Fruit fly (Drosophila melanogaster) whole organism, adult: ENCODE measurements around the gene Hex-A.

Source experiments
- CG11617 ChIP-seq: fragments of 200-800 bp; sonication (Bioruptor generic); optimal IDR thresholded peaks from 2 replicates; lab custom pipeline; 2017; ENCODE audit warnings: mild to moderate bottlenecking, missing biosample characterization, missing genetic modification reagents, missing genetic modification characterization
- CG12768 ChIP-seq: fragments of 200-800 bp; sonication (Bioruptor generic); optimal IDR thresholded peaks from 2 replicates; lab custom pipeline; 2017; ENCODE audit warnings: missing biosample characterization, missing genetic modification characterization, mild to moderate bottlenecking, moderate library complexity, missing genetic modification reagents
- CG14711 ChIP-seq: fragments of 200-800 bp; sonication (Bioruptor generic); optimal IDR thresholded peaks from 2 replicates; lab custom pipeline; 2018; ENCODE audit warnings: missing biosample characterization, mild to moderate bottlenecking, missing genetic modification characterization, moderate library complexity
- CG1620 ChIP-seq: fragments of 200-800 bp; sonication (Bioruptor generic); optimal IDR thresholded peaks from 2 replicates; lab custom pipeline; 2016; ENCODE audit warnings: missing biosample characterization, missing genetic modification characterization
- CG33017 ChIP-seq: fragments of 200-800 bp; sonication (Bioruptor generic); optimal IDR thresholded peaks from 2 replicates; lab custom pipeline; 2018; ENCODE audit warnings: missing biosample characterization, mild to moderate bottlenecking, missing genetic modification characterization, moderate library complexity
- CG5204 ChIP-seq: fragments of 200-800 bp; sonication (Bioruptor generic); optimal IDR thresholded peaks from 2 replicates; lab custom pipeline; 2016; ENCODE audit warnings: missing biosample characterization, missing genetic modification characterization
- CG7045 ChIP-seq: fragments of 200-800 bp; sonication (Bioruptor generic); optimal IDR thresholded peaks from 2 replicates; lab custom pipeline; 2017; ENCODE audit warnings: missing biosample characterization, mild to moderate bottlenecking, missing genetic modification characterization
- CG7101 ChIP-seq: fragments of 200-800 bp; sonication (Bioruptor generic); optimal IDR thresholded peaks from 2 replicates; lab custom pipeline; 2018; ENCODE audit warnings: missing biosample characterization, mild to moderate bottlenecking, missing genetic modification characterization, moderate library complexity
- Clk ChIP-seq: fragments of 200-800 bp; sonication (Bioruptor generic); optimal IDR thresholded peaks from 2 replicates; lab custom pipeline; 2017; ENCODE audit warnings: missing biosample characterization, missing genetic modification characterization
- Crg-1 ChIP-seq: fragments of 200-800 bp; sonication (Bioruptor generic); optimal IDR thresholded peaks from 2 replicates; lab custom pipeline; 2016; ENCODE audit warnings: missing biosample characterization, missing genetic modification characterization
- Hr96 ChIP-seq: fragments of 200-800 bp; sonication (Bioruptor generic); optimal IDR thresholded peaks from 2 replicates; lab custom pipeline; 2016; ENCODE audit warnings: missing biosample characterization, missing genetic modification characterization
- Mnt ChIP-seq: fragments of 200-800 bp; sonication (Bioruptor generic); optimal IDR thresholded peaks from 2 replicates; lab custom pipeline; 2016; ENCODE audit warnings: missing biosample characterization, mild to moderate bottlenecking, missing genetic modification characterization
- bab1 ChIP-seq: fragments of 200-800 bp; sonication (Bioruptor generic); optimal IDR thresholded peaks from 3 replicates; lab custom pipeline; 2019; ENCODE audit warnings: missing biosample characterization, mild to moderate bottlenecking, missing genetic modification characterization, moderate library complexity
- cic ChIP-seq: fragments of 200-800 bp; sonication (Bioruptor generic); optimal IDR thresholded peaks from 2 replicates; lab custom pipeline; 2017; ENCODE audit warnings: missing biosample characterization, mild to moderate bottlenecking, missing genetic modification characterization, moderate library complexity
- cnc ChIP-seq, 2 experiments: fragments of >200 bp; optimal IDR thresholded peaks; 2 replicates each; lab custom pipeline; 2017
- kay ChIP-seq: fragments of 200-800 bp; sonication (Bioruptor generic); peaks from one replicate; lab custom pipeline; 2016; ENCODE audit warnings: missing biosample characterization, missing genetic modification characterization, borderline replicate concordance
- ovo ChIP-seq: fragments of 200-800 bp; sonication (Bioruptor generic); optimal IDR thresholded peaks from 2 replicates; lab custom pipeline; 2016; ENCODE audit warnings: missing biosample characterization, missing genetic modification characterization
- pad ChIP-seq: fragments of 200-800 bp; sonication (Bioruptor generic); optimal IDR thresholded peaks from 3 replicates; lab custom pipeline; 2017; ENCODE audit warnings: missing biosample characterization, missing genetic modification characterization, mild to moderate bottlenecking, moderate library complexity, missing genetic modification reagents
- tj ChIP-seq: fragments of 200-800 bp; sonication (Bioruptor generic); optimal IDR thresholded peaks from 3 replicates; lab custom pipeline; 2017; ENCODE audit warnings: missing biosample characterization, mild to moderate bottlenecking, missing genetic modification characterization, moderate library complexity
- toe ChIP-seq: fragments of 200-800 bp; sonication (Bioruptor generic); optimal IDR thresholded peaks from 2 replicates; lab custom pipeline; 2016; ENCODE audit warnings: missing biosample characterization, missing genetic modification characterization

The Hex-A gene

dm6 chrX:9583440-9584103 is 1.9 kb upstream of the Hex-A start:
- TF ChIP-seq tj (GFP tag; lab: Kevin White, UChicago) (peak; percentile 52), CG7045 (GFP tag; lab: Kevin White, UChicago) (peak; percentile 85), kay (GFP tag; lab: Kevin White, UChicago) (peak; percentile 61), cic (GFP tag; lab: Kevin White, UChicago) (no peak), Crg-1 (GFP tag; lab: Kevin White, UChicago) (peak; percentile 42), Mnt (peak; percentile 73), pad (GFP tag; lab: Kevin White, UChicago) (no peak), CG12768 (GFP tag; lab: Kevin White, UChicago) (peak; percentile 88), CG11617 (GFP tag; lab: Kevin White, UChicago) (peak; percentile 91), toe (GFP tag; lab: Kevin White, UChicago) (peak; percentile 64), cnc (optimal IDR thresholded peaks at IDR 0.05; lab: Kevin White, UChicago) (no peak), CG14711 (peak; percentile 86), CG1620 (GFP tag; lab: Kevin White, UChicago) (peak; percentile 66), Clk (GFP tag; lab: Kevin White, UChicago) (peak; percentile 75), CG33017 (tag; lab: Kevin White, UChicago) (peak; percentile 85), CG7101 (tag; lab: Kevin White, UChicago) (peak; percentile 93), bab1 (GFP tag; lab: Kevin White, UChicago) (peak; percentile 92), CG5204 (GFP tag; lab: Kevin White, UChicago) (peak; percentile 64), ovo (peak; percentile 21), Hr96 (peak; percentile 63)

dm6 chrX:9584104-9584947 is 1.1 kb upstream of the Hex-A start:
- TF ChIP-seq Mnt (peak; percentile 65), CG5204 (GFP tag; lab: Kevin White, UChicago) (peak; percentile 30), pad (GFP tag; lab: Kevin White, UChicago) (peak; percentile 100), tj (GFP tag; lab: Kevin White, UChicago) (peak; percentile 53), cic (GFP tag; lab: Kevin White, UChicago) (peak; percentile 84), CG7045 (GFP tag; lab: Kevin White, UChicago) (no peak), CG33017 (tag; lab: Kevin White, UChicago) (no peak), Hr96 (peak; percentile 72), ovo (peak; percentile 99), kay (GFP tag; lab: Kevin White, UChicago) (peak; percentile 76), CG12768 (GFP tag; lab: Kevin White, UChicago) (peak; percentile 82), toe (GFP tag; lab: Kevin White, UChicago) (peak; percentile 40), CG14711 (no peak), Clk (GFP tag; lab: Kevin White, UChicago) (peak; percentile 38)

dm6 chrX:9584948-9585315 is 543 bp upstream of the Hex-A start:
- TF ChIP-seq cic (GFP tag; lab: Kevin White, UChicago), result no peak
- TF ChIP-seq Mnt, result no peak
- TF ChIP-seq CG1620 (GFP tag; lab: Kevin White, UChicago), result no peak
- no peak for TF ChIP-seq bab1 (GFP tag; lab: Kevin White, UChicago)
- TF ChIP-seq Crg-1 (GFP tag; lab: Kevin White, UChicago), result no peak
- TF ChIP-seq CG14711, result no peak
- no peak for TF ChIP-seq Clk (GFP tag; lab: Kevin White, UChicago)
- TF ChIP-seq Hr96, result no peak
- no peak for TF ChIP-seq CG7101 (tag; lab: Kevin White, UChicago)
- no peak for TF ChIP-seq kay (GFP tag; lab: Kevin White, UChicago)
- no peak for TF ChIP-seq CG11617 (GFP tag; lab: Kevin White, UChicago)
- no peak for TF ChIP-seq CG12768 (GFP tag; lab: Kevin White, UChicago)
- no peak for TF ChIP-seq ovo

- TF ChIP-seq toe (GFP tag; lab: Kevin White, UChicago), result no peak
- TF ChIP-seq ovo, result peak; percentile 16
- peak; percentile 34 for TF ChIP-seq Hr96
Observed at dm6 chrX:9586038-9586437, 563 bp downstream of the Hex-A start.

dm6 chrX:9586627-9587026 is 1.2 kb downstream of the Hex-A start:
- TF ChIP-seq CG5204 (GFP tag; lab: Kevin White, UChicago) (no peak), bab1 (GFP tag; lab: Kevin White, UChicago) (no peak), pad (GFP tag; lab: Kevin White, UChicago) (no peak), CG12768 (GFP tag; lab: Kevin White, UChicago) (no peak), Mnt (no peak), CG7045 (GFP tag; lab: Kevin White, UChicago) (no peak), tj (GFP tag; lab: Kevin White, UChicago) (no peak), Hr96 (no peak), Crg-1 (GFP tag; lab: Kevin White, UChicago) (no peak), CG7101 (tag; lab: Kevin White, UChicago) (no peak), Clk (GFP tag; lab: Kevin White, UChicago) (no peak), CG1620 (GFP tag; lab: Kevin White, UChicago) (no peak)
